Fruit fly (Drosophila melanogaster) whole organism, embryonic: ENCODE data around the gene CG4291.
"Not testable (repeated sequence)": the region's sequence is repeated elsewhere in the genome, so short reads cannot be mapped to it uniquely, and the experiment has no call there.

Experiments
- Antp ChIP-seq: fragments of 200-800 bp; sonication (Bioruptor generic); optimal IDR thresholded peaks from 3 replicates; lab custom pipeline; 2016; ENCODE audit warnings: missing biosample characterization, missing genetic modification characterization
- Atf-2 ChIP-seq: fragments of 200-800 bp; sonication (Bioruptor generic); optimal IDR thresholded peaks from 2 replicates; lab custom pipeline; 2016; ENCODE audit warnings: missing biosample characterization, missing genetic modification characterization
- Bgb ChIP-seq: fragments of 200-800 bp; sonication (Bioruptor generic); IDR thresholded peaks from 2 replicates; pipeline ENCODE4 v1.3.6; 2022; ENCODE audit warnings: missing biosample characterization, missing genetic modification characterization; ENCODE audit not compliant: partially characterized antibody
- CG1024 ChIP-seq: fragments of 200-800 bp; sonication (Bioruptor generic); IDR thresholded peaks from 2 replicates; pipeline ENCODE4 v1.3.6; 2022; ENCODE audit warnings: missing biosample characterization, missing genetic modification characterization
- CG11504 ChIP-seq: fragments of 200-800 bp; sonication (Bioruptor generic); optimal IDR thresholded peaks from 3 replicates; lab custom pipeline; 2019; ENCODE audit warnings: missing biosample characterization, mild to moderate bottlenecking, missing genetic modification characterization, moderate library complexity
- CG13624 ChIP-seq: fragments of 200-800 bp; sonication (Bioruptor generic); optimal IDR thresholded peaks from 2 replicates; lab custom pipeline; 2016; ENCODE audit warnings: missing biosample characterization, missing genetic modification characterization
- CG1529 ChIP-seq: fragments of 200-800 bp; sonication (Bioruptor generic); optimal IDR thresholded peaks from 3 replicates; lab custom pipeline; 2018; ENCODE audit warnings: missing biosample characterization, missing genetic modification characterization
- CG15479 ChIP-seq: fragments of 200-800 bp; sonication (Bioruptor generic); optimal IDR thresholded peaks from 3 replicates; lab custom pipeline; 2019; ENCODE audit warnings: missing biosample characterization, mild to moderate bottlenecking, missing genetic modification characterization, moderate library complexity
- CG1647 ChIP-seq: fragments of 200-800 bp; sonication (Bioruptor generic); optimal IDR thresholded peaks from 3 replicates; lab custom pipeline; 2016; ENCODE audit warnings: missing biosample characterization, missing genetic modification characterization
- CG16863 ChIP-seq: fragments of 200-800 bp; sonication (Bioruptor generic); optimal IDR thresholded peaks from 3 replicates; lab custom pipeline; 2016; ENCODE audit warnings: missing biosample characterization, missing genetic modification characterization
- CG17328 ChIP-seq: fragments of 200-800 bp; sonication (Bioruptor generic); IDR thresholded peaks from 2 replicates; pipeline ENCODE4 v1.3.6; 2022; ENCODE audit warnings: missing biosample characterization, missing genetic modification characterization
- CG17361 ChIP-seq: fragments of 200-800 bp; sonication (Bioruptor generic); IDR thresholded peaks from 3 replicates; pipeline ENCODE4 v1.3.6; 2022; ENCODE audit warnings: missing biosample characterization, missing genetic modification characterization
- CG2199 ChIP-seq: fragments of 200-800 bp; sonication (Bioruptor generic); IDR thresholded peaks from 3 replicates; pipeline ENCODE4 v1.3.6; 2022; ENCODE audit warnings: missing biosample characterization, missing genetic modification characterization
- CG2712 ChIP-seq: fragments of 200-800 bp; optimal IDR thresholded peaks from 3 replicates; lab custom pipeline; 2019; ENCODE audit warnings: missing biosample characterization, mild to moderate bottlenecking, missing genetic modification characterization, moderate library complexity
- CG2875 ChIP-seq: fragments of 200-800 bp; sonication (Bioruptor generic); optimal IDR thresholded peaks from 2 replicates; lab custom pipeline; 2017; ENCODE audit warnings: missing biosample characterization, mild to moderate bottlenecking, missing genetic modification characterization, missing genetic modification reagents
- CG33213 ChIP-seq: fragments of 200-800 bp; sonication (Bioruptor generic); optimal IDR thresholded peaks from 3 replicates; lab custom pipeline; 2016; ENCODE audit warnings: missing biosample characterization, missing genetic modification characterization
- CG33557 ChIP-seq: fragments of 200-800 bp; sonication (Bioruptor generic); optimal IDR thresholded peaks from 2 replicates; lab custom pipeline; 2019; ENCODE audit warnings: missing biosample characterization, mild to moderate bottlenecking, missing genetic modification characterization, moderate library complexity
- CG3407 ChIP-seq: fragments of 200-800 bp; sonication (Bioruptor generic); optimal IDR thresholded peaks from 2 replicates; lab custom pipeline; 2018; ENCODE audit warnings: missing biosample characterization, mild to moderate bottlenecking, missing genetic modification characterization
- CG6254 ChIP-seq: fragments of 200-800 bp; sonication (Bioruptor generic); optimal IDR thresholded peaks from 3 replicates; lab custom pipeline; 2017; ENCODE audit warnings: mild to moderate bottlenecking, missing biosample characterization, missing genetic modification reagents, missing genetic modification characterization
- CG8089 ChIP-seq: fragments of 200-800 bp; sonication (Bioruptor generic); optimal IDR thresholded peaks from 3 replicates; lab custom pipeline; 2016; ENCODE audit warnings: missing biosample characterization, missing genetic modification characterization
- D ChIP-seq, 2 experiments: fragments of 200-800 bp in 1 of 2; fragments of >200 bp in 1 of 2; sonication (Bioruptor generic) in 1 of 2; optimal IDR thresholded peaks; 2 replicates in 1 of 2; 3 replicates in 1 of 2; lab custom pipeline; 2017; ENCODE audit warnings: mild to moderate bottlenecking in 1 of 2, missing biosample characterization in 1 of 2, missing genetic modification characterization in 1 of 2, missing genetic modification reagents in 1 of 2
- E2f1 ChIP-seq: fragments of 200-800 bp; sonication (Bioruptor generic); IDR thresholded peaks from 2 replicates; pipeline ENCODE4 v1.3.6; 2022; ENCODE audit warnings: missing biosample characterization, missing genetic modification characterization
- HLH3B ChIP-seq: fragments of 200-800 bp; sonication (Bioruptor generic); IDR thresholded peaks from 2 replicates; pipeline ENCODE4 v1.3.6; 2022; ENCODE audit warnings: missing biosample characterization, missing genetic modification characterization
- Jarid2 ChIP-seq: fragments of 200-800 bp; sonication (Bioruptor generic); optimal IDR thresholded peaks from 3 replicates; lab custom pipeline; 2017; ENCODE audit warnings: mild to moderate bottlenecking, missing biosample characterization, missing genetic modification reagents, missing genetic modification characterization
- Mes4 ChIP-seq: fragments of 200-800 bp; sonication (Bioruptor generic); optimal IDR thresholded peaks from 2 replicates; lab custom pipeline; 2016; ENCODE audit warnings: missing biosample characterization, missing genetic modification characterization
- Pdp1 ChIP-seq, 2 experiments: fragments of 200-800 bp; sonication (Bioruptor generic); optimal IDR thresholded peaks; 3 replicates each; lab custom pipeline; 2016; ENCODE audit warnings: missing biosample characterization in 2 of 2, missing genetic modification characterization in 2 of 2, mild to moderate bottlenecking in 1 of 2, moderate library complexity in 1 of 2
- Ssrp ChIP-seq: fragments of 200-800 bp; sonication (Bioruptor generic); optimal IDR thresholded peaks from 2 replicates; lab custom pipeline; 2018; ENCODE audit warnings: missing biosample characterization, mild to moderate bottlenecking, missing genetic modification characterization, moderate library complexity
- Stat92E ChIP-seq, 3 experiments: fragments of >200 bp in 2 of 3; fragments of 200-800 bp in 1 of 3; sonication (Bioruptor generic) in 1 of 3; optimal IDR thresholded peaks; 2 replicates each; lab custom pipeline; 2017 to 2019; ENCODE audit warnings: missing biosample characterization in 3 of 3, missing genetic modification characterization in 3 of 3, mild to moderate bottlenecking in 1 of 3, moderate library complexity in 1 of 3
- Xrp1 ChIP-seq: fragments of 200-800 bp; sonication (Bioruptor generic); IDR thresholded peaks from 2 replicates; pipeline ENCODE4 v1.3.6; 2022; ENCODE audit warnings: missing biosample characterization, missing genetic modification characterization
- bbx ChIP-seq: fragments of 200-800 bp; sonication (Bioruptor generic); IDR thresholded peaks from 2 replicates; pipeline ENCODE4 v1.3.6; 2022; ENCODE audit warnings: missing biosample characterization, missing genetic modification characterization; ENCODE audit not compliant: partially characterized antibody
- chif ChIP-seq, 2 experiments: fragments of 200-800 bp; sonication (Bioruptor generic); optimal IDR thresholded peaks; 3 replicates each; lab custom pipeline; 2016; ENCODE audit warnings: missing biosample characterization in 2 of 2, missing genetic modification characterization in 2 of 2
- chn ChIP-seq: fragments of 200-800 bp; sonication (Bioruptor generic); optimal IDR thresholded peaks from 2 replicates; lab custom pipeline; 2016; ENCODE audit warnings: missing biosample characterization, missing genetic modification characterization
- dmrt11E ChIP-seq: fragments of 200-800 bp; sonication (Bioruptor generic); optimal IDR thresholded peaks from 3 replicates; lab custom pipeline; 2018; ENCODE audit warnings: missing biosample characterization, mild to moderate bottlenecking, missing genetic modification characterization, moderate library complexity
- dpn ChIP-seq, 2 experiments: fragments of 200-800 bp; sonication (Bioruptor generic); optimal IDR thresholded peaks; 3 replicates each; lab custom pipeline; 2016; ENCODE audit warnings: missing biosample characterization in 2 of 2, missing genetic modification characterization in 2 of 2
- fd102C ChIP-seq: fragments of 200-800 bp; sonication (Bioruptor generic); optimal IDR thresholded peaks from 2 replicates; lab custom pipeline; 2018; ENCODE audit warnings: missing biosample characterization, mild to moderate bottlenecking, missing genetic modification characterization, moderate library complexity
- fd96Cb ChIP-seq: fragments of 200-800 bp; sonication (Bioruptor generic); optimal IDR thresholded peaks from 2 replicates; lab custom pipeline; 2018; ENCODE audit warnings: missing biosample characterization, mild to moderate bottlenecking, missing genetic modification characterization, moderate library complexity
- gce ChIP-seq: fragments of 200-800 bp; sonication (Bioruptor generic); IDR thresholded peaks from 3 replicates; pipeline ENCODE4 v1.3.6; 2022; ENCODE audit warnings: missing biosample characterization, missing genetic modification characterization
- ken ChIP-seq: fragments of 200-800 bp; sonication (Bioruptor generic); IDR thresholded peaks from 3 replicates; pipeline ENCODE4 v1.3.6; 2022; ENCODE audit warnings: missing biosample characterization, missing genetic modification characterization
- lilli ChIP-seq: fragments of 200-800 bp; sonication (Bioruptor generic); optimal IDR thresholded peaks from 3 replicates; lab custom pipeline; 2016; ENCODE audit warnings: missing biosample characterization, missing genetic modification characterization
- mld ChIP-seq: fragments of 200-800 bp; sonication (Bioruptor generic); IDR thresholded peaks from 3 replicates; pipeline ENCODE4 v1.3.6; 2022; ENCODE audit warnings: missing biosample characterization, missing genetic modification characterization; ENCODE audit not compliant: partially characterized antibody
- nmo ChIP-seq: fragments of 200-800 bp; sonication (Bioruptor generic); optimal IDR thresholded peaks from 2 replicates; lab custom pipeline; 2018; ENCODE audit warnings: missing biosample characterization, mild to moderate bottlenecking, missing genetic modification characterization, moderate library complexity
- onecut ChIP-seq: fragments of 200-800 bp; sonication (Bioruptor generic); IDR thresholded peaks from 2 replicates; pipeline ENCODE4 v1.3.6; 2022; ENCODE audit warnings: missing biosample characterization, missing genetic modification characterization
- pros ChIP-seq: fragments of 200-800 bp; sonication (Bioruptor generic); optimal IDR thresholded peaks from 3 replicates; lab custom pipeline; 2019; ENCODE audit warnings: missing biosample characterization, mild to moderate bottlenecking, missing genetic modification characterization, moderate library complexity
- pum ChIP-seq: fragments of 200-800 bp; sonication (Bioruptor generic); optimal IDR thresholded peaks from 2 replicates; lab custom pipeline; 2016; ENCODE audit warnings: missing biosample characterization, missing genetic modification characterization
- repo ChIP-seq: fragments of 200-800 bp; sonication (Bioruptor generic); optimal IDR thresholded peaks from 2 replicates; lab custom pipeline; 2016; ENCODE audit warnings: missing biosample characterization, missing genetic modification characterization
- ssp ChIP-seq: fragments of 200-800 bp; sonication (Bioruptor generic); IDR thresholded peaks from 2 replicates; pipeline ENCODE4 v1.3.6; 2022; ENCODE audit warnings: missing biosample characterization, missing genetic modification characterization
- tap ChIP-seq: fragments of 200-800 bp; optimal IDR thresholded peaks from 3 replicates; lab custom pipeline; 2019; ENCODE audit warnings: missing biosample characterization, mild to moderate bottlenecking, missing genetic modification characterization, moderate library complexity
- z ChIP-seq: fragments of 200-800 bp; sonication (Bioruptor generic); IDR thresholded peaks from 3 replicates; pipeline ENCODE4 v1.3.6; 2022; ENCODE audit warnings: missing biosample characterization, missing genetic modification characterization

Gene CG4291

dm6 chr2L:901363-901762, 48.8 kb upstream of the CG4291 start (continued):
- peak; percentile 34; the same call in 1 of the 2 replicates for TF ChIP-seq E2f1 (GFP tag; lab: Robert Waterston, UW)
- TF ChIP-seq Antp (GFP tag; lab: Kevin White, UChicago) = peak; percentile 57
- TF ChIP-seq dpn (GFP tag; optimal IDR thresholded peaks at IDR 0.05; lab: Kevin White, UChicago) = peak in 1 of 2 experiments; percentile 40
- TF ChIP-seq mld (GFP tag; lab: Robert Waterston, UW) = 0 out of 3 replicates have a peak, but pooled peaks have one; percentile 27
- peak; percentile 73 for TF ChIP-seq Xrp1 (GFP tag; lab: Robert Waterston, UW)
- TF ChIP-seq repo = peak; percentile 3
- peak; percentile 23; the same call in 1 of the 3 replicates for TF ChIP-seq z (GFP tag; lab: Robert Waterston, UW)
- peak; percentile 49 for TF ChIP-seq lilli
- TF ChIP-seq CG15479 (GFP tag; lab: Kevin White, UChicago) = peak; percentile 25
- TF ChIP-seq CG1647 (GFP tag; lab: Kevin White, UChicago) = peak; percentile 34
- TF ChIP-seq pros (GFP tag; lab: Kevin White, UChicago) = peak; percentile 80
- peak; percentile 9 for TF ChIP-seq CG16863 (GFP tag; lab: Kevin White, UChicago)
- TF ChIP-seq Jarid2 (GFP tag; lab: Kevin White, UChicago) = peak; percentile 49
- TF ChIP-seq dmrt11E = peak; percentile 59
- peak; percentile 30 for TF ChIP-seq fd96Cb (tag; lab: Kevin White, UChicago)
- TF ChIP-seq CG33213 (GFP tag; lab: Kevin White, UChicago) = peak; percentile 42
- TF ChIP-seq ssp (GFP tag; lab: Robert Waterston, UW) = 0 out of 2 replicates have a peak, but pooled peaks have one; percentile 15
- peak; percentile 21 for TF ChIP-seq Mes4 (GFP tag; lab: Kevin White, UChicago)
- peak; percentile 72 for TF ChIP-seq CG33557
- TF ChIP-seq Stat92E (GFP tag; optimal IDR thresholded peaks at IDR 0.05; lab: Kevin White, UChicago) = peak in 1 of 3 experiments; percentile 90
- peak; percentile 31 for TF ChIP-seq Atf-2 (GFP tag; lab: Kevin White, UChicago)
- peak in 1 of 2 experiments; percentile 28 for TF ChIP-seq Pdp1 (GFP tag; optimal IDR thresholded peaks at IDR 0.05; lab: Kevin White, UChicago)
- peak; percentile 23 for TF ChIP-seq tap (tag; lab: Kevin White, UChicago)
- peak; percentile 37; the same call in 1 of the 2 replicates for TF ChIP-seq Bgb (GFP tag; lab: Robert Waterston, UW)
- 0 out of 2 replicates have a peak, but pooled peaks have one; percentile 24 for TF ChIP-seq HLH3B
- TF ChIP-seq pum (GFP tag; lab: Kevin White, UChicago) = peak; percentile 31
- peak; percentile 52 for TF ChIP-seq CG11504 (tag; lab: Kevin White, UChicago)
- peak; percentile 19 to 43 for TF ChIP-seq chif (GFP tag; optimal IDR thresholded peaks at IDR 0.05; lab: Kevin White, UChicago)
- TF ChIP-seq CG2875 = peak; percentile 39
- TF ChIP-seq chn (GFP tag; lab: Kevin White, UChicago) = peak; percentile 32
- peak; percentile 28 for TF ChIP-seq CG8089
- TF ChIP-seq CG2712 (tag; lab: Kevin White, UChicago) = peak; percentile 47
- TF ChIP-seq D (optimal IDR thresholded peaks at IDR 0.05; lab: Kevin White, UChicago) = not testable (repeated sequence)
- TF ChIP-seq D (GFP tag; optimal IDR thresholded peaks at IDR 0.05; lab: Kevin White, UChicago) = peak; percentile 18
- peak; percentile 60 for TF ChIP-seq CG1024 (GFP tag; lab: Robert Waterston, UW)
- peak; percentile 36 for TF ChIP-seq fd102C (GFP tag; lab: Kevin White, UChicago)
- TF ChIP-seq CG17328 = peak; percentile 63
- TF ChIP-seq bbx (GFP tag; lab: Robert Waterston, UW) = peak; percentile 62; the same call in 1 of the 2 replicates
- peak; percentile 30; the same call in 1 of the 2 replicates for TF ChIP-seq onecut
- TF ChIP-seq CG13624 (GFP tag; lab: Kevin White, UChicago) = peak; percentile 10
- peak; percentile 61 for TF ChIP-seq nmo (GFP tag; lab: Kevin White, UChicago)
- peak; percentile 34 for TF ChIP-seq CG3407 (GFP tag; lab: Kevin White, UChicago)
- peak; percentile 36; the same call in 2 of the 3 replicates for TF ChIP-seq CG17361 (GFP tag; lab: Robert Waterston, UW)
- peak; percentile 17 for TF ChIP-seq CG1529 (GFP tag; lab: Kevin White, UChicago)
- TF ChIP-seq Ssrp (tag; lab: Kevin White, UChicago) = peak; percentile 10
- TF ChIP-seq CG6254 = peak; percentile 18
- TF ChIP-seq ken (GFP tag; lab: Robert Waterston, UW) = peak; percentile 75; the same call in 2 of the 3 replicates
- peak; percentile 88; the same call in 2 of the 3 replicates for TF ChIP-seq CG2199 (GFP tag; lab: Robert Waterston, UW)
- peak; percentile 46; the same call in 1 of the 3 replicates for TF ChIP-seq gce
